Worm (Caenorhabditis elegans) whole organism, young adult: ENCODE measurements around the gene Y60A3A.24.

Experiments
- C17E4.6 ChIP-seq: fragments of 200-800 bp; sonication (Bioruptor generic); IDR thresholded peaks from 2 replicates; pipeline ENCODE4 v1.3.6; 2022; ENCODE audit warnings: missing genetic modification reagents, missing genetic modification characterization, missing compliant biosample characterization
- D2030.7 ChIP-seq: fragments of 200-800 bp; sonication (Bioruptor generic); IDR thresholded peaks from 2 replicates; pipeline ENCODE4 v1.3.6; 2022; ENCODE audit warnings: missing genetic modification reagents, missing genetic modification characterization, missing compliant biosample characterization
- F39B2.1 ChIP-seq: fragments of 200-800 bp; sonication (Bioruptor generic); IDR thresholded peaks from 2 replicates; pipeline ENCODE4 v1.3.6; 2022; ENCODE audit warnings: missing genetic modification reagents, missing genetic modification characterization, missing compliant biosample characterization
- akir-1 ChIP-seq: fragments of 200-800 bp; sonication (Bioruptor generic); optimal IDR thresholded peaks from 2 replicates; lab custom pipeline; 2018; ENCODE audit warnings: mild to moderate bottlenecking, missing genetic modification characterization, moderate library complexity, missing compliant biosample characterization
- ama-1 ChIP-seq, 3 experiments: fragments of 150-350 bp in 1 of 3; sonication (generic microtip) in 2 of 3; optimal IDR thresholded peaks; 2 replicates each; lab custom pipeline; 2014 to 2018; ENCODE audit warnings: missing biosample characterization in 2 of 3, missing genetic modification characterization in 2 of 3, missing genetic modification reagents in 2 of 3
- hmg-20 ChIP-seq: fragments of 200-800 bp; sonication (Bioruptor generic); IDR thresholded peaks from 2 replicates; pipeline ENCODE4 v1.3.6; 2022; ENCODE audit warnings: missing genetic modification reagents, missing genetic modification characterization, missing compliant biosample characterization
- pha-4 ChIP-seq: fragments of 150-350 bp; sonication (generic microtip); optimal IDR thresholded peaks from 2 replicates; lab custom pipeline; 2014; ENCODE audit warnings: missing biosample characterization, missing genetic modification reagents, missing genetic modification characterization
- snpc-4 ChIP-seq, 5 experiments: fragments of 150-350 bp in 1 of 5; sonication (generic microtip) in 4 of 5; optimal IDR thresholded peaks; 2 replicates each; lab custom pipeline; 2014 to 2018; ENCODE audit warnings: missing genetic modification characterization in 5 of 5, missing biosample characterization in 3 of 5, antibody characterized with exemption in 2 of 5, mild to moderate bottlenecking in 2 of 5, missing compliant biosample characterization in 2 of 5, missing genotype in 2 of 5, moderate library complexity in 2 of 5, missing genetic modification reagents in 1 of 5
- ztf-22 ChIP-seq: fragments of 200-800 bp; sonication (Bioruptor generic); optimal IDR thresholded peaks from 2 replicates; lab custom pipeline; 2018; ENCODE audit warnings: mild to moderate bottlenecking, missing genetic modification characterization, moderate library complexity, missing compliant biosample characterization

DNA sequence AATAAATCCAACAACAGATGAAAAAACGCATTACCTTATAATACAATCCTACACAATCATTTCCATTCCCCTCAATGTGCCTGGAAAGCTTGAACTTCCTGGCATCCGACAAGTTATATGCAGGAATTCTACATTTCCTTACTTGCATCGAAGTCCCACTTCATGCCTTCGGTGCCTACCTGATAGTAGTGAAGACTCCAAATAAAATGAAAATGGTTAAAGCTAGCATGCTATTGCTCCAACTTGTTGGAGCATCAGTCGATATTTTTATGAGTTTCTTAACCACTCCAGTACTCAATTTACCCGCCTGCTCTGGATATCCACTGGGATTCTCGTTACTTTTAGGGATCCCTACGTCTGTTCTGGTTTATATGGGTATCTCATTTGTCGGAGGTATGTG is 16.1 kb downstream of the Y60A3A.24 start, which contains the start of gene srh-171:
- no peak for TF ChIP-seq C17E4.6
- TF ChIP-seq D2030.7: no peak
- no peak for TF ChIP-seq akir-1 (GFP tag; lab: Kevin White, UChicago)
- TF ChIP-seq ama-1 (optimal IDR thresholded peaks at IDR 0.05; lab: Kevin White, UChicago): no peak
- TF ChIP-seq ama-1 (GFP tag; optimal IDR thresholded peaks at IDR 0.05; lab: Kevin White, UChicago): no peak
- no peak for TF ChIP-seq pha-4 (tag; lab: Kevin White, UChicago)
- TF ChIP-seq hmg-20: no peak
- TF ChIP-seq snpc-4 (GFP tag; optimal IDR thresholded peaks at IDR 0.05; lab: Kevin White, UChicago): no peak
- no peak for TF ChIP-seq snpc-4 (tag; optimal IDR thresholded peaks at IDR 0.05; lab: Kevin White, UChicago)
- no peak for TF ChIP-seq ztf-22 (GFP tag; lab: Kevin White, UChicago)
- TF ChIP-seq F39B2.1: no peak
